Worm (Caenorhabditis elegans) whole organism, L4 larva: ENCODE data around the gene vars-1.

Experiments
- T20F7.1 ChIP-seq: fragments of 200-800 bp; sonication (Bioruptor generic); optimal IDR thresholded peaks from 2 replicates; lab custom pipeline; 2018; ENCODE audit warnings: mild to moderate bottlenecking, missing genetic modification characterization, missing compliant biosample characterization
- Y48G9A.11 ChIP-seq: fragments of 200-800 bp; sonication (Bioruptor generic); IDR thresholded peaks from 2 replicates; pipeline ENCODE4 v1.3.6; 2022; ENCODE audit warnings: missing genetic modification reagents, missing genetic modification characterization, missing compliant biosample characterization
- aha-1 ChIP-seq: fragments of 150-350 bp; peaks from one replicate; lab custom pipeline; 2014; ENCODE audit warnings: missing biosample characterization, missing genetic modification characterization
- aly-2 ChIP-seq: sonication (generic microtip); optimal IDR thresholded peaks from 2 replicates; lab custom pipeline; 2018; ENCODE audit warnings: missing biosample characterization, missing genetic modification characterization
- arid-1 ChIP-seq: fragments of 200-800 bp; sonication (Bioruptor generic); conservative IDR thresholded peaks from 2 replicates; pipeline ENCODE4 v1.3.6; 2022; ENCODE audit warnings: missing genetic modification reagents, missing genetic modification characterization, missing compliant biosample characterization
- ceh-32 ChIP-seq: sonication (generic microtip); optimal IDR thresholded peaks from 2 replicates; lab custom pipeline; 2016; ENCODE audit warnings: mild to moderate bottlenecking, missing genetic modification characterization, missing compliant biosample characterization; ENCODE audit not compliant: poor library complexity
- ceh-82 ChIP-seq: sonication (generic microtip); optimal IDR thresholded peaks from 2 replicates; lab custom pipeline; 2017; ENCODE audit warnings: missing biosample characterization, missing genetic modification characterization
- ces-1 ChIP-seq: fragments of 150-350 bp; sonication (generic microtip); optimal IDR thresholded peaks from 4 replicates; lab custom pipeline; 2014; ENCODE audit warnings: missing biosample characterization, missing genetic modification reagents, missing genetic modification characterization
- daf-12 ChIP-seq: fragments of 150-350 bp; optimal IDR thresholded peaks from 2 replicates; lab custom pipeline; 2014; ENCODE audit warnings: missing biosample characterization, missing genetic modification reagents, missing genetic modification characterization
- daf-16 ChIP-seq, 3 experiments: sonication (generic microtip); optimal IDR thresholded peaks; 2 replicates each; lab custom pipeline; 2016 to 2017; ENCODE audit warnings: missing genetic modification characterization in 3 of 3, missing genetic modification reagents in 3 of 3, mild to moderate bottlenecking in 2 of 3, missing compliant biosample characterization in 2 of 3, missing biosample characterization in 1 of 3, moderate library complexity in 1 of 3
- daf-19 ChIP-seq: fragments of 200-800 bp; sonication (Bioruptor generic); conservative IDR thresholded peaks from 2 replicates; pipeline ENCODE4 v1.3.6; 2022; ENCODE audit warnings: missing genetic modification characterization, missing compliant biosample characterization
- dve-1 ChIP-seq: sonication (generic microtip); optimal IDR thresholded peaks from 2 replicates; lab custom pipeline; 2017; ENCODE audit warnings: antibody characterized with exemption, mild to moderate bottlenecking, missing genetic modification characterization, missing compliant biosample characterization; ENCODE audit not compliant: insufficient read depth
- egl-43 ChIP-seq: fragments of 200-800 bp; sonication (Bioruptor generic); IDR thresholded peaks from 2 replicates; pipeline ENCODE4 v1.3.6; 2022; ENCODE audit warnings: missing genetic modification reagents, missing genetic modification characterization, missing compliant biosample characterization
- jun-1 ChIP-seq: fragments of 150-350 bp; optimal IDR thresholded peaks from 2 replicates; lab custom pipeline; 2014; ENCODE audit warnings: missing biosample characterization, missing genetic modification reagents, missing genetic modification characterization
- lin-1 ChIP-seq: fragments of 200-800 bp; sonication (Bioruptor generic); IDR thresholded peaks from 2 replicates; pipeline ENCODE4 v1.3.6; 2022; ENCODE audit warnings: missing genetic modification reagents, missing genetic modification characterization, missing compliant biosample characterization
- mxl-3 ChIP-seq: fragments of 200-800 bp; sonication (Bioruptor generic); optimal IDR thresholded peaks from 2 replicates; lab custom pipeline; 2018; ENCODE audit warnings: mild to moderate bottlenecking, missing genetic modification characterization, missing compliant biosample characterization
- nhr-102 ChIP-seq: sonication (generic microtip); optimal IDR thresholded peaks from 2 replicates; lab custom pipeline; 2016; ENCODE audit warnings: mild to moderate bottlenecking, missing genetic modification characterization, moderate library complexity, missing compliant biosample characterization
- nhr-111 ChIP-seq: fragments of 200-800 bp; sonication (Bioruptor generic); optimal IDR thresholded peaks from 2 replicates; lab custom pipeline; 2018; ENCODE audit warnings: mild to moderate bottlenecking, missing genetic modification characterization, missing compliant biosample characterization
- nhr-237 ChIP-seq: sonication (generic microtip); optimal IDR thresholded peaks from 2 replicates; lab custom pipeline; 2017; ENCODE audit warnings: missing biosample characterization, missing genetic modification characterization
- nhr-48 ChIP-seq: sonication (generic microtip); optimal IDR thresholded peaks from 2 replicates; lab custom pipeline; 2016; ENCODE audit warnings: mild to moderate bottlenecking, missing genetic modification characterization, missing compliant biosample characterization
- nhr-77 ChIP-seq: fragments of 150-350 bp; optimal IDR thresholded peaks from 2 replicates; lab custom pipeline; 2014; ENCODE audit warnings: missing biosample characterization, missing genetic modification characterization
- set-16 ChIP-seq: fragments of 200-800 bp; sonication (Bioruptor generic); IDR thresholded peaks from 2 replicates; pipeline ENCODE4 v1.3.6; 2022; ENCODE audit warnings: missing genetic modification reagents, missing genetic modification characterization, missing compliant biosample characterization
- snpc-1.2 ChIP-seq: fragments of 200-800 bp; sonication (Bioruptor generic); IDR thresholded peaks from 2 replicates; pipeline ENCODE4 v1.3.6; 2022; ENCODE audit warnings: missing genetic modification reagents, missing genetic modification characterization, missing compliant biosample characterization
- spr-3 ChIP-seq: fragments of 200-800 bp; sonication (Bioruptor generic); optimal IDR thresholded peaks from 2 replicates; lab custom pipeline; 2018; ENCODE audit warnings: mild to moderate bottlenecking, missing genetic modification characterization, missing compliant biosample characterization
- tra-1 ChIP-seq: fragments of 200-800 bp; sonication (Bioruptor generic); IDR thresholded peaks from 2 replicates; pipeline ENCODE4 v1.3.6; 2022; ENCODE audit warnings: missing genetic modification reagents, missing genetic modification characterization, missing compliant biosample characterization
- unc-62 ChIP-seq, 3 experiments: fragments of 150-350 bp in 1 of 3; sonication (generic microtip); optimal IDR thresholded peaks in 2 of 3; peaks in 1 of 3; 1 replicate in 1 of 3; 2 replicates in 2 of 3; lab custom pipeline; 2014 to 2017; ENCODE audit warnings: missing biosample characterization in 3 of 3, missing genetic modification characterization in 3 of 3, missing genetic modification reagents in 3 of 3, missing genotype in 1 of 3
- zfp-2 ChIP-seq: sonication (generic microtip); optimal IDR thresholded peaks from 2 replicates; lab custom pipeline; 2016; ENCODE audit warnings: mild to moderate bottlenecking, missing genetic modification characterization, missing compliant biosample characterization
- zfp-3 ChIP-seq: fragments of 200-800 bp; sonication (Bioruptor generic); conservative IDR thresholded peaks from 2 replicates; pipeline ENCODE4 v1.3.6; 2022; ENCODE audit warnings: missing genetic modification reagents, missing genetic modification characterization, missing compliant biosample characterization
- zip-2 ChIP-seq: fragments of 150-350 bp; optimal IDR thresholded peaks from 2 replicates; lab custom pipeline; 2014; ENCODE audit warnings: missing biosample characterization, missing genetic modification characterization

The vars-1 gene

ce11 chrV:8050059-8050677, 19.0 kb downstream of the vars-1 start:
- TF ChIP-seq set-16 (GFP tag; lab: Robert Waterston, UW) (peak; percentile 96), aha-1 (tag; lab: Kevin White, UChicago) (peak; percentile 30), daf-16 (GFP tag; optimal IDR thresholded peaks at IDR 0.05; lab: Kevin White, UChicago) (no peak), daf-16 (tag; optimal IDR thresholded peaks at IDR 0.05; lab: Kevin White, UChicago) (no peak)

- TF ChIP-seq daf-19 (GFP tag; lab: Robert Waterston, UW) (no peak), zfp-2 (tag; lab: Kevin White, UChicago) (no peak), daf-12 (tag; lab: Kevin White, UChicago) (no peak), ceh-82 (tag; lab: Kevin White, UChicago) (no peak), T20F7.1 (GFP tag; lab: Kevin White, UChicago) (no peak), ceh-32 (no peak), zip-2 (tag; lab: Kevin White, UChicago) (no peak), mxl-3 (GFP tag; lab: Kevin White, UChicago) (no peak), ces-1 (GFP tag; lab: Kevin White, UChicago) (no peak)
Measured at ce11 chrV:8050811-8051210, 19.6 kb downstream of the vars-1 start, which contains the start of gene col-43. TSS of gene col-43 (minus strand) at chrV:8050911.

ce11 chrV:8051851-8052250, 20.6 kb downstream of the vars-1 start, which contains the start of gene sth-1:
TSS of gene sth-1 (plus strand) at chrV:8052151.
- TF ChIP-seq spr-3 (GFP tag; lab: Kevin White, UChicago) (no peak), dve-1 (peak; percentile 42)
- TF ChIP-seq, all 104 proteins: peak for 1

- no peak for TF ChIP-seq nhr-77 (tag; lab: Kevin White, UChicago)
- TF ChIP-seq Y48G9A.11: no peak
- TF ChIP-seq jun-1: peak; percentile 11
- peak; percentile 28 for TF ChIP-seq aha-1 (tag; lab: Kevin White, UChicago)
- TF ChIP-seq egl-43 (GFP tag; lab: Robert Waterston, UW): no peak
Measured at ce11 chrV:8054130-8054529, 22.9 kb downstream of the vars-1 start, which contains the start of gene ZC513.2. TSS of gene ZC513.2 (plus strand) at chrV:8054430.

ce11 chrV:8055170-8055569, 24.0 kb downstream of the vars-1 start:
- peak in 1 of 2 experiments; percentile 70 for TF ChIP-seq unc-62 (GFP tag; optimal IDR thresholded peaks at IDR 0.05 in 1 of 2; lab: Kevin White, UChicago)
- TF ChIP-seq unc-62 (tag; optimal IDR thresholded peaks at IDR 0.05; lab: Kevin White, UChicago): no peak
- peak; percentile 31 for TF ChIP-seq aha-1 (tag; lab: Kevin White, UChicago)
- TF ChIP-seq aly-2 (tag; lab: Kevin White, UChicago): no peak
- TF ChIP-seq nhr-111 (GFP tag; lab: Kevin White, UChicago): no peak
- no peak for TF ChIP-seq daf-19 (GFP tag; lab: Robert Waterston, UW)
- TF ChIP-seq nhr-48 (tag; lab: Kevin White, UChicago): peak; percentile 23

- 0 out of 2 replicates have a peak, but pooled peaks have one; percentile 24 for TF ChIP-seq snpc-1.2 (GFP tag; lab: Robert Waterston, UW)
Measured at ce11 chrV:8057771-8058170, 26.6 kb downstream of the vars-1 start.

ce11 chrV:8058359-8058758, 27.1 kb downstream of the vars-1 start, which contains the start of gene str-138:
TSS of gene str-138 (plus strand) at chrV:8058659.
- TF ChIP-seq zfp-3 (GFP tag; lab: Robert Waterston, UW) (no peak), nhr-102 (tag; lab: Kevin White, UChicago) (no peak), lin-1 (GFP tag; lab: Robert Waterston, UW) (no peak), egl-43 (GFP tag; lab: Robert Waterston, UW) (no peak), tra-1 (no peak), nhr-237 (tag; lab: Kevin White, UChicago) (no peak), dve-1 (no peak), Y48G9A.11 (no peak), aly-2 (tag; lab: Kevin White, UChicago) (no peak), arid-1 (GFP tag; lab: Robert Waterston, UW) (no peak)
